Fruit fly (Drosophila melanogaster) S2 (cell line): ENCODE results near the gene Sf3b1.

Experiments used
- CG8478 ChIP-seq: fragments of >200 bp; optimal IDR thresholded peaks from 2 replicates; lab custom pipeline; 2018
- CTCF ChIP-seq, 2 experiments: fragments of >200 bp; optimal IDR thresholded peaks; 2 replicates each; lab custom pipeline; 2018

DNA sequence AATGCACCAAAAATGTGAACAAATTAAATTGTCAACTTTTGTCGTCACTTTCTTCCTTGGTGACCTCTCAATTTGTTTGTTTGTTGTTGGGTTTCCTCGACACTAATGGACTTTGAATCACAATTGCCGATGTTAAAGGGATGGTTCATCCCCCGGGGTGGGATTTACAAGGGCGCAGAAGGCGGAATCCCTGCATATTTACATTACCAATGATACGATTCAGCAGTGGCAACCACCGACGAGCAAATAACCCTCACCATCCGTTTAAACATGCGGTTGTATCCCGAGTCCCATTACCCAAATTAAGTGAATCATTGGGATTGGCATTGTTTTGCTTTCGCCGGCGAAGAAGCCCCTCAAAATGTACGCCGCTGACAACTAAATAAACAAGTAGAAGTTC, 23.4 kb downstream of the Sf3b1 start:
- TF ChIP-seq CG8478 = no peak
- TF ChIP-seq CTCF (optimal IDR thresholded peaks at IDR 0.05; lab: Kevin White, UChicago) = no peak
